Worm (Caenorhabditis elegans) whole organism, young adult: ENCODE data around the gene C27B7.5.

Experiments
- Y95B8A.8 ChIP-seq: fragments of 200-800 bp; sonication (Bioruptor generic); IDR thresholded peaks from 2 replicates; pipeline ENCODE4 v1.3.6; 2022; ENCODE audit warnings: missing genetic modification reagents, missing genetic modification characterization, missing compliant biosample characterization
- ama-1 ChIP-seq, 3 experiments: fragments of 150-350 bp in 1 of 3; sonication (generic microtip) in 2 of 3; optimal IDR thresholded peaks; 2 replicates each; lab custom pipeline; 2014 to 2018; ENCODE audit warnings: missing biosample characterization in 2 of 3, missing genetic modification characterization in 2 of 3, missing genetic modification reagents in 2 of 3
- aptf-3 ChIP-seq: fragments of 200-800 bp; sonication (Bioruptor generic); IDR thresholded peaks from 2 replicates; pipeline ENCODE4 v1.3.6; 2022; ENCODE audit warnings: missing genetic modification characterization, missing compliant biosample characterization
- bed-1 ChIP-seq: fragments of 200-800 bp; sonication (Bioruptor generic); IDR thresholded peaks from 2 replicates; pipeline ENCODE4 v1.3.6; 2022; ENCODE audit warnings: missing genetic modification reagents, missing genetic modification characterization, missing compliant biosample characterization
- cebp-2 ChIP-seq: fragments of 200-800 bp; sonication (Bioruptor generic); IDR thresholded peaks from 2 replicates; pipeline ENCODE4 v1.3.6; 2022; ENCODE audit warnings: missing genetic modification characterization, missing compliant biosample characterization
- efl-1 ChIP-seq: fragments of 150-350 bp; optimal IDR thresholded peaks from 2 replicates; lab custom pipeline; 2014; ENCODE audit warnings: missing biosample characterization, missing genetic modification reagents, missing genetic modification characterization
- nfya-1 ChIP-seq: sonication (generic microtip); optimal IDR thresholded peaks from 2 replicates; lab custom pipeline; 2017; ENCODE audit warnings: antibody characterized with exemption, missing compliant biosample characterization, missing genetic modification characterization, borderline replicate concordance; ENCODE audit not compliant: insufficient read depth
- nhr-179 ChIP-seq: sonication (generic microtip); optimal IDR thresholded peaks from 2 replicates; lab custom pipeline; 2016; ENCODE audit warnings: mild to moderate bottlenecking, missing genetic modification characterization, missing compliant biosample characterization
- nhr-80 ChIP-seq: sonication (generic microtip); optimal IDR thresholded peaks from 2 replicates; lab custom pipeline; 2016; ENCODE audit warnings: missing genetic modification characterization, missing compliant biosample characterization
- rpc-1 ChIP-seq, 2 experiments: fragments of 150-350 bp in 1 of 2; sonication (generic microtip) in 1 of 2; optimal IDR thresholded peaks; 2 replicates each; lab custom pipeline; 2014 to 2018; ENCODE audit warnings: missing biosample characterization in 1 of 2, missing genetic modification characterization in 1 of 2, missing genetic modification reagents in 1 of 2, missing genotype in 1 of 2
- snpc-4 ChIP-seq, 5 experiments: fragments of 150-350 bp in 1 of 5; sonication (generic microtip) in 4 of 5; optimal IDR thresholded peaks; 2 replicates each; lab custom pipeline; 2014 to 2018; ENCODE audit warnings: missing genetic modification characterization in 5 of 5, missing biosample characterization in 3 of 5, antibody characterized with exemption in 2 of 5, mild to moderate bottlenecking in 2 of 5, missing compliant biosample characterization in 2 of 5, missing genotype in 2 of 5, moderate library complexity in 2 of 5, missing genetic modification reagents in 1 of 5
- xnd-1 ChIP-seq: sonication (generic microtip); optimal IDR thresholded peaks from 2 replicates; lab custom pipeline; 2016; ENCODE audit warnings: missing genotype, missing genetic modification reagents, missing genetic modification characterization, missing compliant biosample characterization
- ztf-3 ChIP-seq: fragments of 200-800 bp; sonication (Bioruptor generic); optimal IDR thresholded peaks from 2 replicates; lab custom pipeline; 2018; ENCODE audit warnings: mild to moderate bottlenecking, missing genetic modification characterization, missing compliant biosample characterization

DNA sequence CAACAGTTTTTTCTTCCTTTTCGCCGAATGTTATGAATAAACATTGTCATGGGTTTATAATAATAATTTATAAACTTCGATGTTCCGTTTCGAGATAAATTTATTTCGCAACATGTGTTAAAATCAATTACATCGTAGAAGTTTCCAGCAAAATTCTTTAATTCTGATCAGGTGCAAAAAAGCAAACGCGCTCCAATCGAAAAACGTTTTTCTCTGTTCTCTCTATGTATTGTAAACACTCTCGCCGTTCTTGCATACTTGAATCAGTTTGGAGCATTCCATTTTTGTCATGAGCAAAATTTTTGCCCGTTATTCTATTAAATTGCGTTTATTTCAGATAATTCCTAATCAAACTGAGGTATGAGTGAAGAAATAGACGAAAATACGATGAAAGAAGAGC, 7.7 kb upstream of the C27B7.5 start, which contains the start of gene rad-54.L2:
- no peak for TF ChIP-seq efl-1 (GFP tag; lab: Kevin White, UChicago)
- no peak for TF ChIP-seq aptf-3 (GFP tag; lab: Robert Waterston, UW)
- TF ChIP-seq snpc-4 (GFP tag; optimal IDR thresholded peaks at IDR 0.05; lab: Kevin White, UChicago), result no peak
- peak in 2 of 4 experiments; percentile 14 to 35 for TF ChIP-seq snpc-4 (tag; optimal IDR thresholded peaks at IDR 0.05; lab: Kevin White, UChicago)
- TF ChIP-seq nfya-1, result no peak
- TF ChIP-seq nhr-179, result no peak
- no peak for TF ChIP-seq bed-1
- TF ChIP-seq rpc-1 (optimal IDR thresholded peaks at IDR 0.05; lab: Kevin White, UChicago), result peak; percentile 15
- TF ChIP-seq rpc-1 (tag; optimal IDR thresholded peaks at IDR 0.05; lab: Kevin White, UChicago), result no peak
- TF ChIP-seq ama-1 (optimal IDR thresholded peaks at IDR 0.05; lab: Kevin White, UChicago), result no peak
- no peak for TF ChIP-seq ama-1 (GFP tag; optimal IDR thresholded peaks at IDR 0.05; lab: Kevin White, UChicago)
- TF ChIP-seq Y95B8A.8, result no peak
- TF ChIP-seq nhr-80 (tag; lab: Kevin White, UChicago), result peak; percentile 56
- no peak for TF ChIP-seq cebp-2 (GFP tag; lab: Robert Waterston, UW)
- no peak for TF ChIP-seq ztf-3 (GFP tag; lab: Kevin White, UChicago)
- no peak for TF ChIP-seq xnd-1 (tag; lab: Kevin White, UChicago)
